Fruit fly (Drosophila melanogaster): ENCODE results near the gene CG6650.

CG6650 gene

dm6 chr3L:14031171-14032126 lies at the start of gene CG6650, which contains the start of gene endos:
Gene CG6650, plus strand, starts transcription at chr3L:14031450.
Gene endos, minus strand, starts transcription at chr3L:14031706.
- TF ChIP-seq CG2712 (tag; optimal IDR thresholded peaks at IDR 0.05) = peak; percentile 54
- no peak for TF ChIP-seq dmrt99B (tag; optimal IDR thresholded peaks at IDR 0.05)
- no peak for TF ChIP-seq CG7556 (GFP tag; optimal IDR thresholded peaks at IDR 0.05)
- TF ChIP-seq CG12659 (GFP tag; optimal IDR thresholded peaks at IDR 0.05) = peak; percentile 49
- TF ChIP-seq hth (optimal IDR thresholded peaks at IDR 0.05) = no peak
- peak; percentile 70 for TF ChIP-seq pzg (GFP tag; optimal IDR thresholded peaks at IDR 0.05)
- 0 out of 2 replicates have a peak, but pooled peaks have one; percentile 5 for TF ChIP-seq Xrp1 (GFP tag; IDR thresholded peaks at IDR 0.05)
- TF ChIP-seq CG17568 (GFP tag; optimal IDR thresholded peaks at IDR 0.05) = no peak
- TF ChIP-seq Dbx (GFP tag; IDR thresholded peaks at IDR 0.05) = peak; percentile 24; the same call in 1 of the 3 replicates
- TF ChIP-seq CG31441 (GFP tag; IDR thresholded peaks at IDR 0.05) = peak; percentile 55; the same call in 1 of the 2 replicates
- TF ChIP-seq CG8290 (GFP tag; optimal IDR thresholded peaks at IDR 0.05) = peak; percentile 9
- TF ChIP-seq CG8290 (tag; optimal IDR thresholded peaks at IDR 0.05) = no peak
- no peak for TF ChIP-seq peb (GFP tag; IDR thresholded peaks at IDR 0.05)
- TF ChIP-seq Adf1 (GFP tag; IDR thresholded peaks at IDR 0.05) = no peak
- TF ChIP-seq Dll (GFP tag; IDR thresholded peaks at IDR 0.05; ENCODE audit: partially characterized antibody) = peak; percentile 85
- TF ChIP-seq lmd (GFP tag; IDR thresholded peaks at IDR 0.05) = peak; percentile 25; the same call in 1 of the 2 replicates
- TF ChIP-seq CG34376 (GFP tag; optimal IDR thresholded peaks at IDR 0.05) = peak; percentile 82
- TF ChIP-seq Atf3 (GFP tag; optimal IDR thresholded peaks at IDR 0.05) = no peak
- no peak for TF ChIP-seq Hr78 (GFP tag; optimal IDR thresholded peaks at IDR 0.05)
- TF ChIP-seq CG14014 (GFP tag; IDR thresholded peaks at IDR 0.05) = peak; percentile 28; the same call in 1 of the 2 replicates
- peak; percentile 83 for TF ChIP-seq Scr (GFP tag; IDR thresholded peaks at IDR 0.05; ENCODE audit: partially characterized antibody)
- peak; percentile 63 for TF ChIP-seq CG12391 (tag; optimal IDR thresholded peaks at IDR 0.05)
- no peak for TF ChIP-seq Oli (tag; optimal IDR thresholded peaks at IDR 0.05)
- peak; percentile 35 for TF ChIP-seq CG2678 (tag; optimal IDR thresholded peaks at IDR 0.05)
- peak; percentile 45 for TF ChIP-seq Med (GFP tag)
- peak; percentile 64 for TF ChIP-seq amos (GFP tag; IDR thresholded peaks at IDR 0.05; ENCODE audit: partially characterized antibody)
- peak in 1 of 2 experiments; percentile 3 for TF ChIP-seq bsh (GFP tag; optimal IDR thresholded peaks at IDR 0.05)
- no peak for TF ChIP-seq Bteb2 (GFP tag; optimal IDR thresholded peaks at IDR 0.05)
- peak; percentile 55 for TF ChIP-seq CoRest (tag; optimal IDR thresholded peaks at IDR 0.05)
- peak; percentile 28 for TF ChIP-seq pfk (GFP tag; optimal IDR thresholded peaks at IDR 0.05)
- TF ChIP-seq CG4424 (GFP tag; optimal IDR thresholded peaks at IDR 0.05) = peak; percentile 33
- TF ChIP-seq zfh1 (GFP tag; IDR thresholded peaks at IDR 0.05) = no peak
- no peak for TF ChIP-seq tx (GFP tag; optimal IDR thresholded peaks at IDR 0.05)
- TF ChIP-seq CG9876 (GFP tag; optimal IDR thresholded peaks at IDR 0.05) = no peak
- TF ChIP-seq CG17829 (tag; optimal IDR thresholded peaks at IDR 0.05) = peak; percentile 52
- 0 out of 3 replicates have a peak, but pooled peaks have one; percentile 18 for TF ChIP-seq Aef1 (GFP tag; IDR thresholded peaks at IDR 0.05)
- peak; percentile 37 for TF ChIP-seq tin (GFP tag; optimal IDR thresholded peaks at IDR 0.05)
- 0 out of 3 replicates have a peak, but pooled peaks have one; percentile 33 for TF ChIP-seq CG11093 (GFP tag; IDR thresholded peaks at IDR 0.05)
- TF ChIP-seq az2 (GFP tag; optimal IDR thresholded peaks at IDR 0.05) = peak; percentile 14
- TF ChIP-seq CG14441 (GFP tag; IDR thresholded peaks at IDR 0.05) = 0 out of 2 replicates have a peak, but pooled peaks have one; percentile 28
- TF ChIP-seq CG6813 (GFP tag; optimal IDR thresholded peaks at IDR 0.05) = no peak
- peak; percentile 38 for TF ChIP-seq Hey (tag; optimal IDR thresholded peaks at IDR 0.05)
- TF ChIP-seq btn (GFP tag; optimal IDR thresholded peaks at IDR 0.05) = no peak
- no peak for TF ChIP-seq seq (GFP tag; IDR thresholded peaks at IDR 0.05)
- no peak for TF ChIP-seq corto (GFP tag; optimal IDR thresholded peaks at IDR 0.05)
- TF ChIP-seq Six4 (GFP tag; optimal IDR thresholded peaks at IDR 0.05) = no peak
- peak; percentile 78 for TF ChIP-seq CG13287 (GFP tag; IDR thresholded peaks at IDR 0.05; ENCODE audit: partially characterized antibody)
- peak; percentile 37; the same call in 1 of the 3 replicates for TF ChIP-seq mld (GFP tag; IDR thresholded peaks at IDR 0.05; ENCODE audit: partially characterized antibody)

Data from whole organism, embryonic.